Worm (Caenorhabditis elegans) whole organism, early embryonic: Measurements from ENCODE around the gene rml-3.

Source experiments
- B0310.2 ChIP-seq: sonication (generic microtip); optimal IDR thresholded peaks from 2 replicates; lab custom pipeline; 2016; ENCODE audit warnings: mild to moderate bottlenecking, missing genetic modification characterization, missing compliant biosample characterization
- F13C5.2 ChIP-seq: sonication (generic microtip); optimal IDR thresholded peaks from 2 replicates; lab custom pipeline; 2017; ENCODE audit warnings: mild to moderate bottlenecking, missing genetic modification characterization, inconsistent platforms, missing compliant biosample characterization
- aly-1 ChIP-seq: sonication (generic microtip); optimal IDR thresholded peaks from 2 replicates; lab custom pipeline; 2016; ENCODE audit warnings: missing genetic modification characterization, missing compliant biosample characterization
- ama-1 ChIP-seq: fragments of 150-350 bp; optimal IDR thresholded peaks from 2 replicates; lab custom pipeline; 2014
- ceh-13 ChIP-seq: fragments of 200-800 bp; sonication (Bioruptor generic); optimal IDR thresholded peaks from 2 replicates; lab custom pipeline; 2018; ENCODE audit warnings: mild to moderate bottlenecking, missing genetic modification characterization, missing compliant biosample characterization
- ceh-36 ChIP-seq: sonication (generic microtip); optimal IDR thresholded peaks from 2 replicates; lab custom pipeline; 2016; ENCODE audit warnings: missing genetic modification characterization, inconsistent platforms, missing compliant biosample characterization
- ets-7 ChIP-seq: sonication (generic microtip); optimal IDR thresholded peaks from 2 replicates; lab custom pipeline; 2016; ENCODE audit warnings: missing genotype, missing genetic modification characterization, missing compliant biosample characterization
- flt-1 ChIP-seq: fragments of 200-800 bp; sonication (Bioruptor generic); IDR thresholded peaks from 2 replicates; pipeline ENCODE4 v1.3.6; 2022; ENCODE audit warnings: missing genetic modification characterization, missing compliant biosample characterization
- hmbx-1 ChIP-seq: sonication (generic microtip); optimal IDR thresholded peaks from 2 replicates; lab custom pipeline; 2016; ENCODE audit warnings: mild to moderate bottlenecking, missing genetic modification characterization, missing compliant biosample characterization
- hmg-4 ChIP-seq: fragments of 200-800 bp; sonication (Bioruptor generic); optimal IDR thresholded peaks from 2 replicates; lab custom pipeline; 2018; ENCODE audit warnings: mild to moderate bottlenecking, missing genetic modification characterization, missing compliant biosample characterization
- hnd-1 ChIP-seq: sonication (generic microtip); optimal IDR thresholded peaks from 2 replicates; lab custom pipeline; 2016; ENCODE audit warnings: missing genetic modification characterization, missing compliant biosample characterization
- pes-1 ChIP-seq: fragments of 200-800 bp; sonication (Bioruptor generic); IDR thresholded peaks from 2 replicates; pipeline ENCODE4 v1.3.6; 2022; ENCODE audit warnings: missing genetic modification reagents, missing genetic modification characterization, missing compliant biosample characterization
- scrt-1 ChIP-seq: fragments of 200-800 bp; sonication (Bioruptor generic); IDR thresholded peaks from 2 replicates; pipeline ENCODE4 v1.3.6; 2022; ENCODE audit warnings: missing genetic modification characterization, missing compliant biosample characterization
- sea-1 ChIP-seq: fragments of 200-800 bp; sonication (Bioruptor generic); conservative IDR thresholded peaks from 2 replicates; pipeline ENCODE4 v1.3.6; 2022; ENCODE audit warnings: missing genetic modification characterization, missing compliant biosample characterization
- tbx-11 ChIP-seq: fragments of 200-800 bp; sonication (Bioruptor generic); IDR thresholded peaks from 2 replicates; pipeline ENCODE4 v1.3.6; 2022; ENCODE audit warnings: missing genetic modification characterization, missing compliant biosample characterization
- tbx-37 ChIP-seq: fragments of 200-800 bp; sonication (Bioruptor generic); conservative IDR thresholded peaks from 2 replicates; pipeline ENCODE4 v1.3.6; 2022; ENCODE audit warnings: missing genetic modification reagents, missing genetic modification characterization, missing compliant biosample characterization
- tra-4 ChIP-seq: sonication (generic microtip); optimal IDR thresholded peaks from 2 replicates; lab custom pipeline; 2017; ENCODE audit warnings: missing genetic modification characterization, missing compliant biosample characterization

rml-3 gene

DNA sequence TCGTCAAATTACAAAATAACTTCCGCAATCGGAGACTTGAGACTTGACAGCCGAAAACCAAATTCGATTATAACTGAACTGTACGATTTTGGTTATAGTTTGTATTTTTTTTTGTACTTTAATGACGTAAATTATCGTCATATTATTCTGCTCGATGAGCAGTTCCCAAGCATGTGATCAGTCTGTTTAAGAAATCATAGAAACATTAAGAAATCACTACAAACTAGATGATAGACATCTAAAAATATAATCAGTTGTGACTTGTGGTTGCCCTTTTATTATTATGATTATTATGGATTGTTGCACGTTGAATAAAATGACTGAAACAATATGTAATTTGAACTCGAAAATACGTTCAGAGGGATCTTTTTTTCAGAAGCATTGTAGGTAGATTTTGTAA is 35.4 kb upstream of the rml-3 start:
- TF ChIP-seq tbx-37 (no peak), scrt-1 (GFP tag; lab: Robert Waterston, UW) (no peak), tra-4 (tag; lab: Kevin White, UChicago) (no peak), F13C5.2 (no peak), ama-1 (lab: Kevin White, UChicago) (no peak), sea-1 (GFP tag; lab: Robert Waterston, UW) (no peak), hnd-1 (tag; lab: Kevin White, UChicago) (no peak), ceh-13 (GFP tag; lab: Kevin White, UChicago) (no peak), flt-1 (GFP tag; lab: Robert Waterston, UW) (no peak)

ce11 chrX:6273772-6274171 is 34.9 kb upstream of the rml-3 start:
- no peak for TF ChIP-seq tbx-11 (GFP tag; lab: Robert Waterston, UW)
- TF ChIP-seq ama-1 (lab: Kevin White, UChicago) = no peak
- TF ChIP-seq tbx-37 = no peak
- TF ChIP-seq ceh-13 (GFP tag; lab: Kevin White, UChicago) = no peak
- TF ChIP-seq F13C5.2 = no peak
- no peak for TF ChIP-seq B0310.2 (tag; lab: Kevin White, UChicago)
- TF ChIP-seq tra-4 (tag; lab: Kevin White, UChicago) = no peak
- TF ChIP-seq pes-1 (GFP tag; lab: Robert Waterston, UW) = no peak
- no peak for TF ChIP-seq hmbx-1 (tag; lab: Kevin White, UChicago)
- no peak for TF ChIP-seq aly-1 (tag; lab: Kevin White, UChicago)
- no peak for TF ChIP-seq flt-1 (GFP tag; lab: Robert Waterston, UW)
- no peak for TF ChIP-seq sea-1 (GFP tag; lab: Robert Waterston, UW)
- no peak for TF ChIP-seq ets-7 (tag; lab: Kevin White, UChicago)
- TF ChIP-seq scrt-1 (GFP tag; lab: Robert Waterston, UW) = no peak
- no peak for TF ChIP-seq hnd-1 (tag; lab: Kevin White, UChicago)
- TF ChIP-seq ceh-36 = no peak
- TF ChIP-seq hmg-4 (GFP tag; lab: Kevin White, UChicago) = no peak

DNA sequence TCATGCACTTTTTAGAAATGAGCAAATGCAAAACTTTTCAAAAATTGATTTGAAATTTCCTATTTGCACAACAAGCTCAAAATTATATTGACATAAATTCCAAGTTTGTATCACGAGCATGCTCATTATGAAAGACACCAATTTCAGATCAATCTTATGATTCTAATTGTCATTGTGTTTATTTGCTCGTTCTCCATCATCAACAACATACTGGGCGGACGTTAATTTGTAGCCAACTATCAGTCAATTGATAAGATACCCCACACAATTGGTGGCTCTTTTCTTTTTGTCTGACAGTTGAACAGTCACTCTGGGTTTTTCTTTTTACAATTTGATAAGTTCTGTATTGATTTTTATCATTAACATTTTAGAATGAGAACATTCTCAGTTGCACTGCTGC is 32.9 kb upstream of the rml-3 start, which contains the start of gene lro-1:
TSS of gene lro-1 (plus strand) at position 372 of the 400 bp plus-strand sequence.
- TF ChIP-seq ceh-13 (GFP tag; lab: Kevin White, UChicago) (no peak), tbx-37 (no peak), tra-4 (tag; lab: Kevin White, UChicago) (no peak), ama-1 (lab: Kevin White, UChicago) (no peak), B0310.2 (tag; lab: Kevin White, UChicago) (no peak), flt-1 (GFP tag; lab: Robert Waterston, UW) (no peak)

- TF ChIP-seq ama-1 (lab: Kevin White, UChicago) (no peak), tra-4 (tag; lab: Kevin White, UChicago) (no peak), F13C5.2 (no peak), scrt-1 (GFP tag; lab: Robert Waterston, UW) (no peak), tbx-11 (GFP tag; lab: Robert Waterston, UW) (no peak), sea-1 (GFP tag; lab: Robert Waterston, UW) (no peak), aly-1 (tag; lab: Kevin White, UChicago) (no peak), B0310.2 (tag; lab: Kevin White, UChicago) (no peak), flt-1 (GFP tag; lab: Robert Waterston, UW) (no peak), ets-7 (tag; lab: Kevin White, UChicago) (no peak), pes-1 (GFP tag; lab: Robert Waterston, UW) (no peak), tbx-37 (no peak), hmg-4 (GFP tag; lab: Kevin White, UChicago) (no peak), hmbx-1 (tag; lab: Kevin White, UChicago) (no peak), hnd-1 (tag; lab: Kevin White, UChicago) (no peak)
Observed at ce11 chrX:6266739-6267138, 27.9 kb upstream of the rml-3 start, which contains the start of gene W05H9.2. Gene W05H9.2, plus strand, starts transcription at chrX:6267039.

ce11 chrX:6263194-6263698 is 24.4 kb upstream of the rml-3 start, which contains the start of gene W05H9.4:
Gene W05H9.4, plus strand, starts transcription at chrX:6263648.
- TF ChIP-seq aly-1 (tag; lab: Kevin White, UChicago) = no peak
- TF ChIP-seq ceh-36 = no peak
- TF ChIP-seq hmg-4 (GFP tag; lab: Kevin White, UChicago) = peak; percentile 78
- TF ChIP-seq B0310.2 (tag; lab: Kevin White, UChicago) = no peak
- no peak for TF ChIP-seq sea-1 (GFP tag; lab: Robert Waterston, UW)
- no peak for TF ChIP-seq ets-7 (tag; lab: Kevin White, UChicago)
- no peak for TF ChIP-seq hnd-1 (tag; lab: Kevin White, UChicago)

- TF ChIP-seq ama-1 (lab: Kevin White, UChicago) (no peak), F13C5.2 (no peak), hmg-4 (GFP tag; lab: Kevin White, UChicago) (no peak), sea-1 (GFP tag; lab: Robert Waterston, UW) (no peak), hmbx-1 (tag; lab: Kevin White, UChicago) (no peak), tbx-37 (no peak), pes-1 (GFP tag; lab: Robert Waterston, UW) (no peak), aly-1 (tag; lab: Kevin White, UChicago) (no peak)
Observed at ce11 chrX:6259081-6259480, 20.2 kb upstream of the rml-3 start.

- TF ChIP-seq aly-1 (tag; lab: Kevin White, UChicago) = no peak
- TF ChIP-seq hmg-4 (GFP tag; lab: Kevin White, UChicago) = peak; percentile 17
- TF ChIP-seq pes-1 (GFP tag; lab: Robert Waterston, UW) = no peak
- no peak for TF ChIP-seq scrt-1 (GFP tag; lab: Robert Waterston, UW)
Observed at ce11 chrX:6258409-6258808, 19.5 kb upstream of the rml-3 start.

DNA sequence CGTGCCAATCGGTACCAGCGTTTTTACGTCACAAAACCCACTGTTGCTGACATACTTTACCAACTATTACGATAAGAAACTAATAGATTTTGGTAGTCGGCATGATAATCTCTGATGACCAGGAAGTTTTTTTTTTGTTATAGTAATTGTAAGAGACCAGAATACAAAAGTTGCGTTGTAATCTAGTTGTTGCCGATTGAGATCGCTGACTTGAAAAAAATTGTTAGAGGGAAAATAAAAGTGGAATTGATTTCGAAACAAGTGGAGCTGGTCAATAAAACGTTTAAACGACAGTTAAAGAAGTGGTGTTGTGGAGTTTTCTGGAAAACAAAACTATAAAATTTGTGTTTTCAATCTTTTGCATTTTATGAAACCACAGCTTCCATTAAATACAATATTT is 18.1 kb upstream of the rml-3 start:
- no peak for TF ChIP-seq tbx-11 (GFP tag; lab: Robert Waterston, UW)
- TF ChIP-seq hmbx-1 (tag; lab: Kevin White, UChicago) = no peak
- TF ChIP-seq F13C5.2 = no peak
- TF ChIP-seq hnd-1 (tag; lab: Kevin White, UChicago) = no peak
- no peak for TF ChIP-seq B0310.2 (tag; lab: Kevin White, UChicago)
- no peak for TF ChIP-seq flt-1 (GFP tag; lab: Robert Waterston, UW)
- no peak for TF ChIP-seq ceh-36
- TF ChIP-seq hmg-4 (GFP tag; lab: Kevin White, UChicago) = no peak
- TF ChIP-seq ama-1 (lab: Kevin White, UChicago) = no peak
- TF ChIP-seq sea-1 (GFP tag; lab: Robert Waterston, UW) = no peak
